Worm (Caenorhabditis elegans): ENCODE measurements around the gene ZK1307.2.

The ZK1307.2 gene

DNA sequence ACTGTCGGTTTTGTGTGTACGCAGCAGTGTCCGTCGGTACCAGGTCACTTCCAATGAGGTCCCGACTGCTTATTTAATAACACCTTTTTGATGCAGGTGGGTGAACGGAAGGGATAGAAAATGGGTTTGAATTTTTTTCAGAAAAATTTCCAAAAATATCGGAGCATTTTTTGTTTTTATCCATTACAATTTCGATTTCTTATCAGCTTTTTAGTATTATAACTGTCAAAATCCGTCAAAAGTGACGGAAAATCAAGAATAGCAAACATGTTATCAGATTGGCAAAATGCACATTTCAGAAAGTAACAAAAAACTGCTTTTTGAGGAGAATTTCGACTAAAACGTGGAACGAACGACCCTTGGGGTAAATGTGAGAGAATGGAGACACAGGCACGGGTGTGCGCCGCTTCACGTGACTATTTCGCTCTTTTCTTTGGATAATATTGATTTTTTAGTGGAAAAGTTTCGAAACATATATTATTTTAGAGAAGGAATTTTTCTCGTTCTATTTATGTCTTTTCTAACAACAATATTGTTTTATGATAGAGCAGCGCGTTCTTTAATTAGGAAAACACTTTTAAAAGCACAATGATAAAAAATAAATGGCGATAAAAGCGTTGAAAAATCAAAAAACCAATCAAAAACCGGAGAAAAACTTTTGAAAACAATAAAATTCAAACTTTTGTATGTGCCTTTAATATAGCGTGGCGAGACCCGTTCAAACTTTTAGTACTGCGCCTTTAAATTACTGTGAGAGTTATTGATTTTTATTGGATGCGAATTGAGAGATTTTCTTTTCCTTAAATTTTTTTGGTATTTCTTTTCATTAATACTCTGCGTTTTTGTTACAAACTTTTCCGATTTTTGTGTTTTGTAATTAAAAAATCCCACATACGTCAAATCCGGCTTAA is 6.6 kb downstream of the ZK1307.2 start, which contains the start of gene sqv-8:
Gene sqv-8, plus strand, starts transcription at position 51 of the 911 bp plus-strand sequence.
- TF ChIP-seq ctbp-1 (GFP tag; IDR thresholded peaks at IDR 0.05) (no peak), nhr-11 (tag; optimal IDR thresholded peaks at IDR 0.05) (no peak), ces-1 (GFP tag; optimal IDR thresholded peaks at IDR 0.05) (no peak), rbr-2 (tag; optimal IDR thresholded peaks at IDR 0.05) (no peak), arid-1 (GFP tag; conservative IDR thresholded peaks at IDR 0.05) (no peak), nhr-111 (GFP tag; optimal IDR thresholded peaks at IDR 0.05) (no peak), jun-1 (tag; optimal IDR thresholded peaks at IDR 0.05) (no peak), unc-62 (GFP tag; optimal IDR thresholded peaks at IDR 0.05 in 1 of 2) (peak in 1 of 2 experiments; percentile 84), unc-62 (tag; optimal IDR thresholded peaks at IDR 0.05) (no peak), dmd-9 (GFP tag; IDR thresholded peaks at IDR 0.05) (no peak), nhr-28 (tag; optimal IDR thresholded peaks at IDR 0.05) (peak; percentile 2), hlh-11 (tag; optimal IDR thresholded peaks at IDR 0.05) (peak; percentile 61), T26A8.4 (GFP tag; IDR thresholded peaks at IDR 0.05) (no peak), zip-11 (GFP tag; IDR thresholded peaks at IDR 0.05) (no peak), ceh-28 (tag; optimal IDR thresholded peaks at IDR 0.05) (peak; percentile 1), F37D6.2 (tag; optimal IDR thresholded peaks at IDR 0.05) (no peak), lsy-2 (tag; optimal IDR thresholded peaks at IDR 0.05) (peak in 1 of 2 experiments; percentile 39), hlh-30 (tag; optimal IDR thresholded peaks at IDR 0.05; ENCODE audit: insufficient read depth) (peak; percentile 92), mdl-1 (tag; optimal IDR thresholded peaks at IDR 0.05) (no peak), hmg-1.1 (GFP tag; IDR thresholded peaks at IDR 0.05) (peak; percentile 36; the same call in 1 of the 2 replicates), dve-1 (tag; optimal IDR thresholded peaks at IDR 0.05; ENCODE audit: insufficient read depth) (peak; percentile 48), mes-2 (tag; optimal IDR thresholded peaks at IDR 0.05; ENCODE audit: poor library complexity, severe bottlenecking) (no peak), set-16 (GFP tag; IDR thresholded peaks at IDR 0.05) (no peak), ceh-62 (tag; optimal IDR thresholded peaks at IDR 0.05) (no peak), ceh-32 (tag; optimal IDR thresholded peaks at IDR 0.05; ENCODE audit: poor library complexity) (no peak), F49E8.2 (tag; optimal IDR thresholded peaks at IDR 0.05; ENCODE audit: borderline replicate concordance) (peak; percentile 3), ZK337.2 (GFP tag; IDR thresholded peaks at IDR 0.05) (no peak), zfp-3 (GFP tag; conservative IDR thresholded peaks at IDR 0.05) (peak; percentile 50; the same call in 1 of the 2 replicates), nhr-10 (tag; optimal IDR thresholded peaks at IDR 0.05) (no peak), dmd-6 (GFP tag; IDR thresholded peaks at IDR 0.05) (peak; percentile 82), gei-8 (GFP tag; optimal IDR thresholded peaks at IDR 0.05) (no peak), lin-29 (GFP tag; IDR thresholded peaks at IDR 0.05) (no peak), php-3 (GFP tag; IDR thresholded peaks at IDR 0.05) (no peak), T20F7.1 (GFP tag; optimal IDR thresholded peaks at IDR 0.05) (peak; percentile 7), mep-1 (tag; optimal IDR thresholded peaks at IDR 0.05) (no peak), daf-16 (GFP tag; optimal IDR thresholded peaks at IDR 0.05) (no peak), daf-16 (tag; optimal IDR thresholded peaks at IDR 0.05) (peak; percentile 33), Y48G9A.11 (GFP tag; IDR thresholded peaks at IDR 0.05) (peak; percentile 8; the same call in 1 of the 2 replicates)

DNA sequence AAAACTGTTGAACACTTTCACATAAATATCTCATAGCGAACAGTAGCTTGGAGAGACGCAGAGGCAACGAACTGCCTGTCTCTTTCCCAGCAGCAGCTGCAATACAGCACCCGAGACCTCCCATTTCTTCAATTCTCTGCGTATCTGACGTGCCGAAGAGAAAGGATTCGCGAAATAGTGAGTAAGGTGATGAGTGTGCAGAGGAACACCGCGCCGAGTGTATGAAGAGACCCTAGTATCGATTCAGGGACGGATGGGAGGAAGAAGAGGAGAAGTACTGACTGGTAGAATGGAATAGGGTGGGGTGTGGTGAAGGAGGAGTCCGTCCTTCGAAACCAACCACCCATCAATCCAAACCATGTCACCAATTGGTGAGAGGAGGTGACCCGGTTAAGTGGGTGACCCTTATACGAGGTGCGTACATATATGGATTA is 7.6 kb downstream of the ZK1307.2 start:
- TF ChIP-seq lsy-2 (tag; optimal IDR thresholded peaks at IDR 0.05) (peak; percentile 62 to 70), nhr-76 (tag; optimal IDR thresholded peaks at IDR 0.05) (no peak), mes-2 (tag; optimal IDR thresholded peaks at IDR 0.05; ENCODE audit: poor library complexity, severe bottlenecking) (peak; percentile 72), T26A8.4 (GFP tag; IDR thresholded peaks at IDR 0.05) (no peak; the same call in 1 of the 2 replicates), dmd-6 (GFP tag; IDR thresholded peaks at IDR 0.05) (peak; percentile 60), saeg-2 (GFP tag; IDR thresholded peaks at IDR 0.05) (0 out of 2 replicates have a peak, but pooled peaks have one; percentile 44), set-16 (GFP tag; IDR thresholded peaks at IDR 0.05) (peak; percentile 49), daf-16 (GFP tag; optimal IDR thresholded peaks at IDR 0.05) (no peak), daf-16 (tag; optimal IDR thresholded peaks at IDR 0.05) (peak; percentile 46), ces-1 (GFP tag; optimal IDR thresholded peaks at IDR 0.05) (no peak), attf-4 (tag; optimal IDR thresholded peaks at IDR 0.05) (no peak), tra-1 (GFP tag; IDR thresholded peaks at IDR 0.05) (0 out of 2 replicates have a peak, but pooled peaks have one; percentile 27), jun-1 (tag; optimal IDR thresholded peaks at IDR 0.05) (no peak), mdt-29 (GFP tag; IDR thresholded peaks at IDR 0.05) (no peak), nhr-237 (tag; optimal IDR thresholded peaks at IDR 0.05) (no peak), nhr-28 (tag; optimal IDR thresholded peaks at IDR 0.05) (peak; percentile 81), nhr-41 (GFP tag; IDR thresholded peaks at IDR 0.05) (no peak), spr-3 (GFP tag; optimal IDR thresholded peaks at IDR 0.05) (no peak), F10B5.3 (tag; optimal IDR thresholded peaks at IDR 0.05) (peak; percentile 23), arid-1 (GFP tag; conservative IDR thresholded peaks at IDR 0.05) (no peak)
